Fruit fly (Drosophila melanogaster) whole organism, embryonic: Measurements from ENCODE around the gene CG44141.
A peak's percentile ranks its signal among the peaks of the same experiment; 100 is the strongest.
"Not testable (repeated sequence)": the region's sequence is repeated elsewhere in the genome, so short reads cannot be mapped to it uniquely, and the experiment has no call there.

Experiments
- Atf-2 ChIP-seq: fragments of 200-800 bp; sonication (Bioruptor generic); optimal IDR thresholded peaks from 2 replicates; lab custom pipeline; 2016; ENCODE audit warnings: missing biosample characterization, missing genetic modification characterization
- BEAF-32 ChIP-seq: fragments of 200-800 bp; sonication (Bioruptor generic); optimal IDR thresholded peaks from 3 replicates; lab custom pipeline; 2017; ENCODE audit warnings: missing biosample characterization, missing genetic modification characterization, mild to moderate bottlenecking, moderate library complexity, missing genetic modification reagents
- Bdp1 ChIP-seq: fragments of 200-800 bp; sonication (Bioruptor generic); optimal IDR thresholded peaks from 3 replicates; lab custom pipeline; 2016; ENCODE audit warnings: missing biosample characterization, missing genetic modification characterization
- CG10267 ChIP-seq: fragments of 200-800 bp; sonication (Bioruptor generic); optimal IDR thresholded peaks from 2 replicates; lab custom pipeline; 2018; ENCODE audit warnings: missing biosample characterization, mild to moderate bottlenecking, missing genetic modification characterization, moderate library complexity
- CG10959 ChIP-seq: fragments of 200-800 bp; sonication (Bioruptor generic); IDR thresholded peaks from 2 replicates; pipeline ENCODE4 v1.3.6; 2022; ENCODE audit warnings: missing biosample characterization, missing genetic modification characterization
- CG12219 ChIP-seq: fragments of 200-800 bp; sonication (Bioruptor generic); optimal IDR thresholded peaks from 3 replicates; lab custom pipeline; 2018; ENCODE audit warnings: missing biosample characterization, mild to moderate bottlenecking, missing genetic modification characterization
- CG12236 ChIP-seq: fragments of 200-800 bp; sonication (Bioruptor generic); optimal IDR thresholded peaks from 2 replicates; lab custom pipeline; 2016; ENCODE audit warnings: missing biosample characterization, missing genetic modification characterization
- CG12659 ChIP-seq: fragments of 200-800 bp; sonication (Bioruptor generic); optimal IDR thresholded peaks from 3 replicates; lab custom pipeline; 2017; ENCODE audit warnings: mild to moderate bottlenecking, missing biosample characterization, missing genetic modification reagents, missing genetic modification characterization
- CG13287 ChIP-seq: fragments of 200-800 bp; sonication (Bioruptor generic); IDR thresholded peaks from 2 replicates; pipeline ENCODE4 v1.3.6; 2022; ENCODE audit warnings: missing biosample characterization, missing genetic modification characterization; ENCODE audit not compliant: partially characterized antibody
- CG13296 ChIP-seq: fragments of 200-800 bp; sonication (Bioruptor generic); optimal IDR thresholded peaks from 3 replicates; lab custom pipeline; 2018; ENCODE audit warnings: missing biosample characterization, mild to moderate bottlenecking, missing genetic modification characterization
- CG14441 ChIP-seq: fragments of 200-800 bp; sonication (Bioruptor generic); IDR thresholded peaks from 2 replicates; pipeline ENCODE4 v1.3.6; 2022; ENCODE audit warnings: missing biosample characterization, missing genetic modification characterization
- CG14965 ChIP-seq: fragments of 200-800 bp; sonication (Bioruptor generic); optimal IDR thresholded peaks from 2 replicates; lab custom pipeline; 2016; ENCODE audit warnings: missing biosample characterization, missing genetic modification characterization, borderline replicate concordance
- CG15514 ChIP-seq: fragments of 200-800 bp; sonication (Bioruptor generic); optimal IDR thresholded peaks from 3 replicates; lab custom pipeline; 2017; ENCODE audit warnings: missing biosample characterization, missing genetic modification characterization, mild to moderate bottlenecking, moderate library complexity, missing genetic modification reagents
- CG31388 ChIP-seq: fragments of 200-800 bp; sonication (Bioruptor generic); optimal IDR thresholded peaks from 2 replicates; lab custom pipeline; 2016; ENCODE audit warnings: missing biosample characterization, missing genetic modification characterization
- CG33557 ChIP-seq: fragments of 200-800 bp; sonication (Bioruptor generic); optimal IDR thresholded peaks from 2 replicates; lab custom pipeline; 2019; ENCODE audit warnings: missing biosample characterization, mild to moderate bottlenecking, missing genetic modification characterization, moderate library complexity
- CG4282 ChIP-seq: fragments of 200-800 bp; sonication (Bioruptor generic); optimal IDR thresholded peaks from 2 replicates; lab custom pipeline; 2016; ENCODE audit warnings: missing biosample characterization, missing genetic modification characterization
- CG5245 ChIP-seq: fragments of 200-800 bp; sonication (Bioruptor generic); optimal IDR thresholded peaks from 3 replicates; lab custom pipeline; 2016; ENCODE audit warnings: missing biosample characterization, missing genetic modification characterization
- CG7928 ChIP-seq: fragments of 200-800 bp; sonication (Bioruptor generic); optimal IDR thresholded peaks from 2 replicates; lab custom pipeline; 2017; ENCODE audit warnings: missing biosample characterization, mild to moderate bottlenecking, missing genetic modification characterization
- CG8281 ChIP-seq: fragments of 200-800 bp; sonication (Bioruptor generic); optimal IDR thresholded peaks from 2 replicates; lab custom pipeline; 2018; ENCODE audit warnings: missing biosample characterization, mild to moderate bottlenecking, missing genetic modification characterization, moderate library complexity
- CkIIα-i1 ChIP-seq: fragments of 200-800 bp; sonication (Bioruptor generic); IDR thresholded peaks from 2 replicates; pipeline ENCODE4 v1.3.6; 2022; ENCODE audit warnings: missing biosample characterization, missing genetic modification characterization
- Dfd ChIP-seq, 2 experiments: fragments of >200 bp; optimal IDR thresholded peaks; 2 replicates each; lab custom pipeline; 2017; ENCODE audit warnings: missing biosample characterization in 2 of 2, missing genetic modification characterization in 2 of 2
- HmgZ ChIP-seq: fragments of 200-800 bp; sonication (Bioruptor generic); optimal IDR thresholded peaks from 2 replicates; lab custom pipeline; 2018; ENCODE audit warnings: missing biosample characterization, mild to moderate bottlenecking, missing genetic modification characterization
- Hmx ChIP-seq: fragments of 200-800 bp; sonication (Bioruptor generic); optimal IDR thresholded peaks from 2 replicates; lab custom pipeline; 2016; ENCODE audit warnings: missing biosample characterization, missing genetic modification characterization
- NC2β ChIP-seq: fragments of 200-800 bp; sonication (Bioruptor generic); optimal IDR thresholded peaks from 2 replicates; lab custom pipeline; 2016; ENCODE audit warnings: missing biosample characterization, missing genetic modification characterization
- NFAT ChIP-seq: fragments of 200-800 bp; sonication (Bioruptor generic); IDR thresholded peaks from 2 replicates; pipeline ENCODE4 v1.3.6; 2022; ENCODE audit warnings: missing biosample characterization, missing genetic modification characterization
- Usf ChIP-seq: fragments of 200-800 bp; sonication (Bioruptor generic); optimal IDR thresholded peaks from 2 replicates; lab custom pipeline; 2017; ENCODE audit warnings: missing genotype, missing biosample characterization, missing genetic modification characterization
- ara ChIP-seq: fragments of 200-800 bp; sonication (Bioruptor generic); IDR thresholded peaks from 2 replicates; pipeline ENCODE4 v1.3.6; 2022; ENCODE audit warnings: missing biosample characterization, missing genetic modification characterization
- chinmo ChIP-seq: fragments of 200-800 bp; sonication (Bioruptor generic); IDR thresholded peaks from 4 replicates; pipeline ENCODE4 v1.3.6; 2022; ENCODE audit warnings: missing biosample characterization, missing genetic modification characterization; ENCODE audit not compliant: partially characterized antibody
- emc ChIP-seq: fragments of 200-800 bp; sonication (Bioruptor generic); optimal IDR thresholded peaks from 2 replicates; lab custom pipeline; 2016; ENCODE audit warnings: missing biosample characterization, missing genetic modification characterization
- gfzf ChIP-seq: fragments of 200-800 bp; sonication (Bioruptor generic); optimal IDR thresholded peaks from 2 replicates; lab custom pipeline; 2016; ENCODE audit warnings: missing biosample characterization, mild to moderate bottlenecking, missing genetic modification characterization, moderate library complexity
- grn ChIP-seq: fragments of 200-800 bp; sonication (Bioruptor generic); optimal IDR thresholded peaks from 3 replicates; lab custom pipeline; 2017; ENCODE audit warnings: missing biosample characterization, missing genetic modification characterization
- kah ChIP-seq: fragments of 200-800 bp; sonication (Bioruptor generic); optimal IDR thresholded peaks from 2 replicates; lab custom pipeline; 2018; ENCODE audit warnings: missing biosample characterization, mild to moderate bottlenecking, missing genetic modification characterization
- knrl ChIP-seq: fragments of 200-800 bp; sonication (Bioruptor generic); IDR thresholded peaks from 3 replicates; pipeline ENCODE4 v1.3.6; 2022; ENCODE audit warnings: missing biosample characterization, missing genetic modification characterization; ENCODE audit not compliant: partially characterized antibody
- pros ChIP-seq: fragments of 200-800 bp; sonication (Bioruptor generic); optimal IDR thresholded peaks from 3 replicates; lab custom pipeline; 2019; ENCODE audit warnings: missing biosample characterization, mild to moderate bottlenecking, missing genetic modification characterization, moderate library complexity
- sens ChIP-seq: fragments of 200-800 bp; sonication (Bioruptor generic); peaks from one replicate; lab custom pipeline; 2016; ENCODE audit warnings: missing biosample characterization, missing genetic modification characterization
- stwl ChIP-seq: fragments of 200-800 bp; sonication (Bioruptor generic); optimal IDR thresholded peaks from 3 replicates; lab custom pipeline; 2018; ENCODE audit warnings: missing biosample characterization, mild to moderate bottlenecking, missing genetic modification characterization, moderate library complexity

The CG44141 gene

DNA sequence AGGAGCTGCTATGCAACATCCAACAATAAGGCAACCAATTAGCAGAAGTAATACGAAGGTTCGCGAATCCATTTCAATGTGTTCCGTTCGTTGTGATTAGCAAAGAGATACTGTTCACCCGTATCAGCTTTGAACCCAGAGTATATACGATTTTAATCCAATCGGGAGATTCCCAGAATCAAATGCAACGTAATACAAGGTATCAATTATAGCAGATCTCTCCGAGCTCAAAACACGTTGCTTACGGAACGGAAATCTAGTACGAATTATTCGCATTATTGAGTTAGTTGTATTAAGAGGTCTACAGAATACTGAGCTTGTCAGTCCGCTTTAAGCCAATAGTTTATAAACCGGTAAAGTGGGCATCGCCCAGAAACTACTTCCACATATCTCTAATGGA is at the start of gene CG44141:
Gene CG44141, minus strand, starts transcription at position 101 of the 400 bp plus-strand sequence.
- not testable (repeated sequence) for TF ChIP-seq NFAT; CG12236 (GFP tag; lab: Kevin White, UChicago); Bdp1 (GFP tag; lab: Kevin White, UChicago)

DNA sequence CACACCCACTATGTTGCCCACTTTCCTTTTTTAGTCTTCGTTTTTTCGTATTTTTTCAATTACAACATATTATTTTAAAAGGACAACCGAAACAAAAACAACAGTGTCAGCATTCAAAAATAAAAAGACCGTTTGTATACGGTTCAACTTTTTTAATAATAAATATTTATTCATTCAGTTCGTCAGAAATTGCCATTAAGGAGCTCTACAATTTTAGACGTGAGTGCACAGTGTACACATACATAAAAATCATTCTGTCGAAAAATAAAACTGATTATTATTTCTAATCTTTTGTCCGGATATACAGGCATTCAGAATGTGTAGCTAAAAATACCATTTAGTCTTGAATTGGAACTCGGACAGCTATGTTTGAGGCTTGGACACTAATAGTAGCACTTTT is 45.6 kb upstream of the CG44141 start, which contains the start of gene CG31827:
Gene CG31827, plus strand, starts transcription at position 301 of the 400 bp plus-strand sequence.
- TF ChIP-seq CG13296 (GFP tag; lab: Kevin White, UChicago); CG12659 (GFP tag; lab: Kevin White, UChicago); stwl (tag; lab: Kevin White, UChicago): not testable (repeated sequence)
- TF ChIP-seq, all 482 proteins: peak for 0; not testable (repeated sequence) for 482

DNA sequence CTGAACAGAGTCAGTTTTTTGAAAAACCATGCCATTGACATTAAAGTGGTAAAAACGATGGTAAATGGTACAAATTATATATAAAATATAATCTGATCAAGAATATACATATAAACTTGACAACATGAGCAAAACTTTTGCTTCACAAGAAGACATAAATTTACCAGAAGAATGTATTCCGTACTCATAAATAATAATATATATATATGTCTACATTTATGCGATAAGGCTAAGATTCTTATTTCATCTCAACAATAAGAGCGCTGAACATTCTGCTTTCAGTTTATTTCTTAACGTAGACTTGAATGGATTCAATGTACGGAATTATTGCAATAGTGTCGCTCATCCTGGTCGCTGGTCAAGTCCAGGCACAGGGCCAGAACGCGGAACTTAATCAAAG is 36.5 kb upstream of the CG44141 start, which contains the start of gene CG31780:
Gene CG31780, plus strand, starts transcription at position 301 of the 400 bp plus-strand sequence.
- not testable (repeated sequence) for TF ChIP-seq CG10267 (tag; lab: Kevin White, UChicago); CG31388 (GFP tag; lab: Kevin White, UChicago); CkIIα-i1 (GFP tag; lab: Robert Waterston, UW)

DNA sequence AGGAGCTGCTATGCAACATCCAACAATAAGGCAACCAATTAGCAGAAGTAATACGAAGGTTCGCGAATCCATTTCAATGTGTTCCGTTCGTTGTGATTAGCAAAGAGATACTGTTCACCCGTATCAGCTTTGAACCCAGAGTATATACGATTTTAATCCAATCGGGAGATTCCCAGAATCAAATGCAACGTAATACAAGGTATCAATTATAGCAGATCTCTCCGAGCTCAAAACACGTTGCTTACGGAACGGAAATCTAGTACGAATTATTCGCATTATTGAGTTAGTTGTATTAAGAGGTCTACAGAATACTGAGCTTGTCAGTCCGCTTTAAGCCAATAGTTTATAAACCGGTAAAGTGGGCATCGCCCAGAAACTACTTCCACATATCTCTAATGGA is 35.1 kb upstream of the CG44141 start, which contains the start of gene CG44140:
Gene CG44140, minus strand, starts transcription at position 101 of the 400 bp plus-strand sequence.
- TF ChIP-seq CG33557 (GFP tag; lab: Kevin White, UChicago); CG12219; BEAF-32 (GFP tag; lab: Kevin White, UChicago): not testable (repeated sequence)

DNA sequence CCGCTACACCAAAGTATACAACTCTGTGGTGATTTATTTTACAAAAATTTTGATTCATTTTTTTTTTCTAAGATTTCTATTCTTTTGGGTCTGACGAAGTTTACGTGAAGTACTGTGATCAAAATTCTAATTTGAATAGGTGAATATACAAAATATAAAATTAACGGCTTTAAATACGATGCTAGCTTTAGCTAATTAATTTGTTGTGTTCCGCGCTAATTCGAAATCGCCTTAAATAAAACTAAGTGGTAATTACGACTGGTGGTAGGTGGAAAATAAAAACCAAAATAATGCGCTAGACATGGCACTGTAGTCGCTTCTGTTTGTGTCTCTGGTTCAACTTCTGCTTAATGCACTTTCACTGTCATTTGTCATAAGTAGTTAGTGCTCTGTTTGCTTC is 16.7 kb upstream of the CG44141 start, which contains the start of gene CG43923:
Gene CG43923, minus strand, starts transcription at position 101 of the 400 bp plus-strand sequence.
- not testable (repeated sequence) for TF ChIP-seq chinmo; CG15514; ara (GFP tag; lab: Robert Waterston, UW)

DNA sequence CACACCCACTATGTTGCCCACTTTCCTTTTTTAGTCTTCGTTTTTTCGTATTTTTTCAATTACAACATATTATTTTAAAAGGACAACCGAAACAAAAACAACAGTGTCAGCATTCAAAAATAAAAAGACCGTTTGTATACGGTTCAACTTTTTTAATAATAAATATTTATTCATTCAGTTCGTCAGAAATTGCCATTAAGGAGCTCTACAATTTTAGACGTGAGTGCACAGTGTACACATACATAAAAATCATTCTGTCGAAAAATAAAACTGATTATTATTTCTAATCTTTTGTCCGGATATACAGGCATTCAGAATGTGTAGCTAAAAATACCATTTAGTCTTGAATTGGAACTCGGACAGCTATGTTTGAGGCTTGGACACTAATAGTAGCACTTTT is 10.6 kb upstream of the CG44141 start, which contains the start of gene CG18478:
Gene CG18478, plus strand, starts transcription at position 301 of the 400 bp plus-strand sequence.
- not testable (repeated sequence) for TF ChIP-seq emc, kah, NC2β (GFP tag; lab: Kevin White, UChicago)
- TF ChIP-seq, all 482 proteins: peak for 0; not testable (repeated sequence) for 482

DNA sequence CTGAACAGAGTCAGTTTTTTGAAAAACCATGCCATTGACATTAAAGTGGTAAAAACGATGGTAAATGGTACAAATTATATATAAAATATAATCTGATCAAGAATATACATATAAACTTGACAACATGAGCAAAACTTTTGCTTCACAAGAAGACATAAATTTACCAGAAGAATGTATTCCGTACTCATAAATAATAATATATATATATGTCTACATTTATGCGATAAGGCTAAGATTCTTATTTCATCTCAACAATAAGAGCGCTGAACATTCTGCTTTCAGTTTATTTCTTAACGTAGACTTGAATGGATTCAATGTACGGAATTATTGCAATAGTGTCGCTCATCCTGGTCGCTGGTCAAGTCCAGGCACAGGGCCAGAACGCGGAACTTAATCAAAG is 1.5 kb upstream of the CG44141 start, which contains the start of gene CG18477:
Gene CG18477, plus strand, starts transcription at position 301 of the 400 bp plus-strand sequence.
- not testable (repeated sequence) for TF ChIP-seq CG14965; CG4282 (GFP tag; lab: Kevin White, UChicago); CG7928 (GFP tag; lab: Kevin White, UChicago)

DNA sequence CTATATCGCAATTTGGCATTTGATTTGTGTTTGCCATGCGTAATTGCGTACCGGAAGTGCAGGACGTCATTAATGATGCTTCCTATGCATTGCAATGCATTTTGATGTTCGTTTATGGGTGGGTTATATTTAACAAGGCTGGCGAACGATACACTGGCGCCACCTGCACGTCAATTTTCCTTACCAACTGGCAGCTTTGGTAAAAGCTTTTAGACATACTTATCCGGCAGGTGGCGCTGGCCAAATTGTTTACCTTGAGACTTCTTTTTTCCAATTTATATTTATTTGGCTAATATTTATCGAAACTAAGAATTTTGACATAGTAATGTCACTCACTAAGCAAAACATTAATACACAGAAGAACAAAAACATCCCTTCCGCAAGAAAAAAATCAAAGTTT is 15.5 kb downstream of the CG44141 start:
- TF ChIP-seq CG10959 (0 out of 2 replicates have a peak, but pooled peaks have one; percentile 13), CG14441 (GFP tag; lab: Robert Waterston, UW) (no peak), Usf (GFP tag; lab: Kevin White, UChicago) (no peak), CG13287 (GFP tag; lab: Robert Waterston, UW) (peak; percentile 41; the same call in 1 of the 2 replicates), knrl (GFP tag; lab: Robert Waterston, UW) (no peak), Dfd (GFP tag; optimal IDR thresholded peaks at IDR 0.05; lab: Kevin White, UChicago) (no peak), Hmx (GFP tag; lab: Kevin White, UChicago) (no peak), Atf-2 (GFP tag; lab: Kevin White, UChicago) (no peak), CG8281 (no peak), CG10267 (tag; lab: Kevin White, UChicago) (no peak), gfzf (GFP tag; lab: Kevin White, UChicago) (no peak), CG5245 (GFP tag; lab: Kevin White, UChicago) (peak; percentile 20), pros (GFP tag; lab: Kevin White, UChicago) (no peak), sens (peak; percentile 64), grn (GFP tag; lab: Kevin White, UChicago) (no peak), HmgZ (no peak)
